Fruit fly (Drosophila melanogaster): Measurements from ENCODE around the gene Oatp33Ea.

DNA sequence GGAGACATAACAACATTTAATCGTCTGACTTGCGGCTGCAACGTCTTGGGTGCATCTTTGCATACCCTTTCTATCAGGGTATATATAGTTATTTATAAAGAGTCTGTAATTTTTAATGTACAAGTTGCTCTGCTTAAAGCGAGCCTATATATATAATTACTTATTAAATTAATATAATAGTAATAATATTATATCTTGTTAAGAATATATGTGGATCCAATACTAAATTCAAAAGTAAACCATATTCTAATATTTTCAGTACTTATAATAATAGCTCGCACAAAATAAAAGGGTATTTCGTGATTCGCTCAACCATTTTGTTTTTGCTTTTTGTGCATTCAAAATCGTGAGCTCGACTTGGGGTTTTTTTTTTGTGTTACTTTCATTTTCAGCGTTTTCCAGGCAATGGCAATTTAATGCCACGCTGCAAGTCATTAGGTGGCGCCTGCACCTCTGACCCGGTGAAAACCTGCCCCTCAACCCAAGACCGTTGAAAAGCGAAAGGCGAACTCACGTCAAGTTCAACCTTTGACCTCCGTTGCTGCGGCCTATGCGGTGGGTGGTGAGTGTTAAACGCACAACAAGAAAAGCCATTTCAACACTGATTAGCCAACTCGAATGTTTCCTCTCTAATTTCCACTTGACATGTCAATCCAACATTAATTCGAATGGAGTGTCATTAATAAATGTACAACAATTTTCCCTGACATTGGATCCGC, 40.3 kb upstream of the Oatp33Ea start:
- TF ChIP-seq Hr96 (GFP tag; optimal IDR thresholded peaks at IDR 0.05), result no peak
- no peak for TF ChIP-seq kay (GFP tag; ENCODE audit: borderline replicate concordance)
- no peak for TF ChIP-seq pad (GFP tag; optimal IDR thresholded peaks at IDR 0.05)
- no peak for TF ChIP-seq CG12768 (GFP tag; optimal IDR thresholded peaks at IDR 0.05)
- TF ChIP-seq CG1620 (GFP tag; optimal IDR thresholded peaks at IDR 0.05), result no peak
- no peak for TF ChIP-seq ovo (GFP tag; optimal IDR thresholded peaks at IDR 0.05)
- TF ChIP-seq Mnt (GFP tag; optimal IDR thresholded peaks at IDR 0.05), result no peak
- TF ChIP-seq CG7045 (GFP tag; optimal IDR thresholded peaks at IDR 0.05), result no peak
- no peak for TF ChIP-seq CG5204 (GFP tag; optimal IDR thresholded peaks at IDR 0.05)
- no peak for TF ChIP-seq CG33017 (tag; optimal IDR thresholded peaks at IDR 0.05)
